Worm (Caenorhabditis elegans): Measurements from ENCODE around the gene cpi-1.

DNA sequence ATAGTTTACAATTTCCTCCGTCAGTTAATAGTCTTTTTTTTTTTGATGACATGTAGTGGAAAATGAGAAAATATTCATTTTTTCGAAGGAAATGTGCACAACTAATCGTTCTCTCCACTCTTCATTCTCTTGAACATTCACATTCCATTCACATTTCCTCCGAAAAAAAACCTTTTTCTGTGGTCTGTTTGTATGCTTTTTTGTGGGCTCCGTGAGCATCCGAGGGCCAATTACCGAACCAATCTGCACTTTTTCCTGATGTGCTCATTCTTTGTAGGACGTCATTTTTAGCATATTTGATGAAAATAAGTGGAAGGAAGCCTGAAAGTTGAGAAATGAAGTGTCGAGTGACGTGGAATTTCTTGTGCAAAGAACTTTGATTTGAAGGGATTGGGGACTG, 33.8 kb downstream of the cpi-1 start:
- TF ChIP-seq him-1 (tag; optimal IDR thresholded peaks at IDR 0.05) (no peak), dao-5 (tag; optimal IDR thresholded peaks at IDR 0.05) (no peak), W03F9.2 (tag; optimal IDR thresholded peaks at IDR 0.05) (no peak)

Measured in whole organism, L4/young adult.